Worm (Caenorhabditis elegans) whole organism, mixed stage, embryonic: ENCODE results near the gene Y17D7C.2.
"Not testable (repeated sequence)": the region's sequence is repeated elsewhere in the genome, so short reads cannot be mapped to it uniquely, and the experiment has no call there.

Experiments
- M03D4.4 ChIP-seq: sonication (generic microtip); optimal IDR thresholded peaks from 2 replicates; lab custom pipeline; 2017; ENCODE audit warnings: mild to moderate bottlenecking, missing genetic modification characterization, missing compliant biosample characterization
- bed-3 ChIP-seq: fragments of 200-800 bp; sonication (Bioruptor generic); optimal IDR thresholded peaks from 3 replicates; lab custom pipeline; 2018; ENCODE audit warnings: mild to moderate bottlenecking, missing genetic modification characterization, moderate library complexity, missing compliant biosample characterization
- blmp-1 ChIP-seq: fragments of 150-350 bp; optimal IDR thresholded peaks from 2 replicates; lab custom pipeline; 2014; ENCODE audit warnings: missing biosample characterization, missing genetic modification characterization
- ceh-39 ChIP-seq: fragments of 150-350 bp; optimal IDR thresholded peaks from 2 replicates; lab custom pipeline; 2014; ENCODE audit warnings: missing biosample characterization, missing genetic modification characterization
- ceh-43 ChIP-seq: fragments of 200-800 bp; sonication (Bioruptor generic); optimal IDR thresholded peaks from 2 replicates; lab custom pipeline; 2018; ENCODE audit warnings: mild to moderate bottlenecking, missing genetic modification characterization, moderate library complexity, missing compliant biosample characterization
- ces-1 ChIP-seq: fragments of 150-350 bp; optimal IDR thresholded peaks from 2 replicates; lab custom pipeline; 2014; ENCODE audit warnings: missing biosample characterization, missing genetic modification reagents, missing genetic modification characterization
- cnd-1 ChIP-seq: fragments of 200-800 bp; sonication (Bioruptor generic); optimal IDR thresholded peaks from 2 replicates; lab custom pipeline; 2018; ENCODE audit warnings: mild to moderate bottlenecking, missing genetic modification characterization, missing compliant biosample characterization
- drap-1 ChIP-seq: fragments of 200-800 bp; sonication (Bioruptor generic); optimal IDR thresholded peaks from 3 replicates; lab custom pipeline; 2018; ENCODE audit warnings: mild to moderate bottlenecking, missing genetic modification characterization, missing compliant biosample characterization
- elt-1 ChIP-seq: sonication (generic microtip); optimal IDR thresholded peaks from 2 replicates; lab custom pipeline; 2017; ENCODE audit warnings: missing genetic modification characterization, mild to moderate bottlenecking, missing compliant biosample characterization, antibody characterized with exemption, moderate library complexity, borderline replicate concordance; ENCODE audit not compliant: insufficient read depth
- elt-3 ChIP-seq: fragments of 150-350 bp; optimal IDR thresholded peaks from 2 replicates; lab custom pipeline; 2014; ENCODE audit warnings: missing biosample characterization, missing genetic modification characterization
- flh-1 ChIP-seq: fragments of 200-800 bp; sonication (Bioruptor generic); optimal IDR thresholded peaks from 2 replicates; lab custom pipeline; 2018; ENCODE audit warnings: mild to moderate bottlenecking, missing genetic modification characterization, moderate library complexity, missing compliant biosample characterization
- ham-2 ChIP-seq: fragments of 200-800 bp; sonication (Bioruptor generic); optimal IDR thresholded peaks from 2 replicates; lab custom pipeline; 2018; ENCODE audit warnings: mild to moderate bottlenecking, missing genetic modification characterization, missing compliant biosample characterization
- hlh-1 ChIP-seq: fragments of 150-350 bp; optimal IDR thresholded peaks from 2 replicates; lab custom pipeline; 2014; ENCODE audit warnings: missing biosample characterization, missing genetic modification reagents, missing genetic modification characterization
- lin-13 ChIP-seq: fragments of 150-350 bp; optimal IDR thresholded peaks from 2 replicates; lab custom pipeline; 2014; ENCODE audit warnings: missing biosample characterization, missing genetic modification characterization
- lin-32 ChIP-seq: fragments of 200-800 bp; sonication (Bioruptor generic); optimal IDR thresholded peaks from 2 replicates; lab custom pipeline; 2018; ENCODE audit warnings: mild to moderate bottlenecking, missing genetic modification characterization, missing compliant biosample characterization
- lsy-2 ChIP-seq: fragments of 150-350 bp; optimal IDR thresholded peaks from 2 replicates; lab custom pipeline; 2014; ENCODE audit warnings: missing biosample characterization, missing genetic modification characterization
- mab-5 ChIP-seq: fragments of 150-350 bp; optimal IDR thresholded peaks from 2 replicates; lab custom pipeline; 2014; ENCODE audit warnings: missing biosample characterization, missing genetic modification characterization
- mep-1 ChIP-seq: fragments of 150-350 bp; optimal IDR thresholded peaks from 2 replicates; lab custom pipeline; 2017; ENCODE audit warnings: missing biosample characterization, missing genetic modification reagents, missing genetic modification characterization, inconsistent platforms
- nhr-12 ChIP-seq: fragments of 150-350 bp; optimal IDR thresholded peaks from 2 replicates; lab custom pipeline; 2014; ENCODE audit warnings: missing biosample characterization, missing genetic modification characterization
- nhr-2 ChIP-seq: fragments of 150-350 bp; optimal IDR thresholded peaks from 2 replicates; lab custom pipeline; 2014; ENCODE audit warnings: missing biosample characterization, missing genetic modification characterization
- nhr-28 ChIP-seq: fragments of 150-350 bp; optimal IDR thresholded peaks from 2 replicates; lab custom pipeline; 2014; ENCODE audit warnings: missing biosample characterization, missing genetic modification characterization
- nhr-76 ChIP-seq: sonication (generic microtip); optimal IDR thresholded peaks from 2 replicates; lab custom pipeline; 2017; ENCODE audit warnings: missing biosample characterization, missing genetic modification characterization
- pha-4 ChIP-seq: fragments of 150-350 bp; optimal IDR thresholded peaks from 2 replicates; lab custom pipeline; 2018; ENCODE audit warnings: missing biosample characterization, missing genetic modification reagents, missing genetic modification characterization
- sem-2 ChIP-seq: fragments of 200-800 bp; sonication (Bioruptor generic); optimal IDR thresholded peaks from 2 replicates; lab custom pipeline; 2018; ENCODE audit warnings: mild to moderate bottlenecking, missing genetic modification characterization, missing compliant biosample characterization
- sptf-1 ChIP-seq: sonication (generic microtip); optimal IDR thresholded peaks from 2 replicates; lab custom pipeline; 2017; ENCODE audit warnings: mild to moderate bottlenecking, missing genetic modification characterization, moderate library complexity, missing compliant biosample characterization
- tbx-8 ChIP-seq: fragments of 200-800 bp; sonication (Bioruptor generic); optimal IDR thresholded peaks from 2 replicates; lab custom pipeline; 2018; ENCODE audit warnings: mild to moderate bottlenecking, missing genetic modification characterization, moderate library complexity, missing compliant biosample characterization
- unc-120 ChIP-seq: sonication (generic microtip); optimal IDR thresholded peaks from 2 replicates; lab custom pipeline; 2017; ENCODE audit warnings: missing genetic modification characterization, missing compliant biosample characterization; ENCODE audit not compliant: poor library complexity, severe bottlenecking
- unc-39 ChIP-seq: fragments of 150-350 bp; optimal IDR thresholded peaks from 2 replicates; lab custom pipeline; 2014; ENCODE audit warnings: missing biosample characterization, missing genetic modification characterization
- unc-62 ChIP-seq: fragments of 150-350 bp; optimal IDR thresholded peaks from 2 replicates; lab custom pipeline; 2014; ENCODE audit warnings: missing biosample characterization, missing genetic modification reagents, missing genetic modification characterization
- zip-8 ChIP-seq: fragments of 150-350 bp; optimal IDR thresholded peaks from 2 replicates; lab custom pipeline; 2014; ENCODE audit warnings: missing biosample characterization, missing genetic modification characterization
- ztf-11 ChIP-seq: fragments of 150-350 bp; optimal IDR thresholded peaks from 2 replicates; lab custom pipeline; 2014; ENCODE audit warnings: missing biosample characterization, missing genetic modification characterization

Y17D7C.2 gene

ce11 chrV:18754328-18754727 lies 34.5 kb upstream of the Y17D7C.2 start, which contains the start of gene clec-254:
clec-254 (minus strand) TSS chrV:18754428.
- not testable (repeated sequence) for TF ChIP-seq lsy-2 (tag; lab: Kevin White, UChicago); lin-32 (GFP tag; lab: Kevin White, UChicago); ceh-39 (tag; lab: Kevin White, UChicago)

ce11 chrV:18753036-18753435 lies 33.2 kb upstream of the Y17D7C.2 start, which contains the start of gene F11D11.6:
F11D11.6 (minus strand) TSS chrV:18753136.
- TF ChIP-seq elt-1 = no peak
- no peak for TF ChIP-seq nhr-28 (tag; lab: Kevin White, UChicago)
- TF ChIP-seq ham-2 (GFP tag; lab: Kevin White, UChicago) = no peak
- TF ChIP-seq unc-62 (GFP tag; lab: Kevin White, UChicago) = no peak
- TF ChIP-seq nhr-2 (tag; lab: Kevin White, UChicago) = no peak
- TF ChIP-seq mep-1 (tag; lab: Kevin White, UChicago) = no peak

- no peak for TF ChIP-seq nhr-12
- TF ChIP-seq ces-1 (GFP tag; lab: Kevin White, UChicago) = no peak
- TF ChIP-seq ham-2 (GFP tag; lab: Kevin White, UChicago) = no peak
- no peak for TF ChIP-seq ztf-11 (tag; lab: Kevin White, UChicago)
- TF ChIP-seq lin-13 = no peak
- TF ChIP-seq elt-3 (tag; lab: Kevin White, UChicago) = no peak
- TF ChIP-seq pha-4 (tag; lab: Kevin White, UChicago) = no peak
- TF ChIP-seq lsy-2 (tag; lab: Kevin White, UChicago) = no peak
- TF ChIP-seq sem-2 (GFP tag; lab: Kevin White, UChicago) = no peak
- no peak for TF ChIP-seq unc-39 (tag; lab: Kevin White, UChicago)
- no peak for TF ChIP-seq ceh-43 (GFP tag; lab: Kevin White, UChicago)
- TF ChIP-seq bed-3 (GFP tag; lab: Kevin White, UChicago) = no peak
- no peak for TF ChIP-seq zip-8
- no peak for TF ChIP-seq hlh-1 (tag; lab: Kevin White, UChicago)
- TF ChIP-seq ceh-39 (tag; lab: Kevin White, UChicago) = no peak
- no peak for TF ChIP-seq unc-120 (tag; lab: Kevin White, UChicago)
- TF ChIP-seq lin-32 (GFP tag; lab: Kevin White, UChicago) = no peak
These were observed 30.7 kb upstream of the Y17D7C.2 start, which contains the start of the genes F11D11.21 and F11D11.12 for ce11 chrV:18750445-18750844. F11D11.21 (minus strand) TSS chrV:18750545. F11D11.12 (minus strand) TSS chrV:18750682.

ce11 chrV:18748726-18749125 lies 28.9 kb upstream of the Y17D7C.2 start, which contains the start of gene clec-252:
clec-252 (minus strand) TSS chrV:18748826.
- TF ChIP-seq blmp-1 (tag; lab: Kevin White, UChicago) (no peak), cnd-1 (tag; lab: Kevin White, UChicago) (no peak), ztf-11 (tag; lab: Kevin White, UChicago) (no peak), elt-1 (no peak), pha-4 (tag; lab: Kevin White, UChicago) (no peak), M03D4.4 (tag; lab: Kevin White, UChicago) (no peak), sptf-1 (tag; lab: Kevin White, UChicago) (no peak)

- no peak for TF ChIP-seq lsy-2 (tag; lab: Kevin White, UChicago)
- no peak for TF ChIP-seq unc-120 (tag; lab: Kevin White, UChicago)
- TF ChIP-seq ham-2 (GFP tag; lab: Kevin White, UChicago) = no peak
- TF ChIP-seq ztf-11 (tag; lab: Kevin White, UChicago) = no peak
- no peak for TF ChIP-seq sptf-1 (tag; lab: Kevin White, UChicago)
- TF ChIP-seq nhr-2 (tag; lab: Kevin White, UChicago) = no peak
- TF ChIP-seq nhr-76 (tag; lab: Kevin White, UChicago) = no peak
These were observed 27.3 kb upstream of the Y17D7C.2 start, which contains the start of gene clec-251 for ce11 chrV:18746937-18747660. clec-251 (minus strand) TSS chrV:18746987.

ce11 chrV:18742108-18742507 lies 22.3 kb upstream of the Y17D7C.2 start, which contains the start of gene clec-250:
clec-250 (minus strand) TSS chrV:18742208.
- TF ChIP-seq ztf-11 (tag; lab: Kevin White, UChicago) = no peak
- no peak for TF ChIP-seq nhr-12
- TF ChIP-seq drap-1 (GFP tag; lab: Kevin White, UChicago) = no peak
- TF ChIP-seq sptf-1 (tag; lab: Kevin White, UChicago) = no peak
- TF ChIP-seq mep-1 (tag; lab: Kevin White, UChicago) = no peak
- no peak for TF ChIP-seq lin-32 (GFP tag; lab: Kevin White, UChicago)
- no peak for TF ChIP-seq bed-3 (GFP tag; lab: Kevin White, UChicago)
- no peak for TF ChIP-seq blmp-1 (tag; lab: Kevin White, UChicago)
- no peak for TF ChIP-seq nhr-76 (tag; lab: Kevin White, UChicago)
- TF ChIP-seq ham-2 (GFP tag; lab: Kevin White, UChicago) = no peak
- no peak for TF ChIP-seq ces-1 (GFP tag; lab: Kevin White, UChicago)
- TF ChIP-seq flh-1 (GFP tag; lab: Kevin White, UChicago) = no peak
- no peak for TF ChIP-seq hlh-1 (tag; lab: Kevin White, UChicago)
- no peak for TF ChIP-seq tbx-8 (GFP tag; lab: Kevin White, UChicago)
- no peak for TF ChIP-seq mab-5 (tag; lab: Kevin White, UChicago)
